Worm (Caenorhabditis elegans) whole organism, L1 larva: Measurements from ENCODE around the gene adh-5.

ENCODE experiments used
- C16A3.4 ChIP-seq: fragments of 150-350 bp; optimal IDR thresholded peaks from 2 replicates; lab custom pipeline; 2014; ENCODE audit warnings: missing biosample characterization, missing genetic modification characterization
- blmp-1 ChIP-seq: fragments of 150-350 bp; optimal IDR thresholded peaks from 2 replicates; lab custom pipeline; 2014; ENCODE audit warnings: missing biosample characterization, missing genetic modification characterization
- ceh-82 ChIP-seq, 3 experiments: fragments of 150-350 bp in 1 of 3; sonication (generic microtip) in 2 of 3; optimal IDR thresholded peaks; 2 replicates each; lab custom pipeline; 2014 to 2017; ENCODE audit warnings: missing biosample characterization in 3 of 3, missing genetic modification characterization in 3 of 3
- dpl-1 ChIP-seq, 3 experiments: fragments of 150-350 bp in 2 of 3; sonication (generic microtip) in 1 of 3; optimal IDR thresholded peaks; 2 replicates each; lab custom pipeline; 2014 to 2017; ENCODE audit warnings: missing biosample characterization in 3 of 3, missing genetic modification characterization in 3 of 3, missing genetic modification reagents in 3 of 3
- dsc-1 ChIP-seq: sonication (generic microtip); optimal IDR thresholded peaks from 2 replicates; lab custom pipeline; 2016; ENCODE audit warnings: mild to moderate bottlenecking, missing genetic modification characterization, missing compliant biosample characterization
- efl-1 ChIP-seq, 4 experiments: fragments of 150-350 bp; optimal IDR thresholded peaks in 3 of 4; peaks in 1 of 4; 1 replicate in 1 of 4; 2 replicates in 3 of 4; lab custom pipeline; 2014; ENCODE audit warnings: missing biosample characterization in 2 of 4, missing genetic modification characterization in 2 of 4, missing genetic modification reagents in 2 of 4
- elt-3 ChIP-seq, 6 experiments: fragments of 150-350 bp in 1 of 6; sonication (generic microtip); optimal IDR thresholded peaks; 2 replicates each; lab custom pipeline; 2017 to 2018; ENCODE audit warnings: missing biosample characterization in 6 of 6, missing genetic modification characterization in 6 of 6, inconsistent platforms in 1 of 6
- ets-5 ChIP-seq: fragments of 200-800 bp; sonication (Bioruptor generic); IDR thresholded peaks from 2 replicates; pipeline ENCODE4 v1.3.6; 2022; ENCODE audit warnings: missing genetic modification characterization, missing compliant biosample characterization
- fos-1 ChIP-seq: fragments of 150-350 bp; optimal IDR thresholded peaks from 2 replicates; lab custom pipeline; 2014; ENCODE audit warnings: missing biosample characterization, missing genetic modification characterization
- hlh-17 ChIP-seq: fragments of 200-800 bp; sonication (Bioruptor generic); optimal IDR thresholded peaks from 2 replicates; lab custom pipeline; 2018; ENCODE audit warnings: missing genetic modification characterization, mild to moderate bottlenecking, missing compliant biosample characterization, moderate library complexity, borderline replicate concordance
- irx-1 ChIP-seq: sonication (generic microtip); optimal IDR thresholded peaks from 2 replicates; lab custom pipeline; 2016; ENCODE audit warnings: missing genetic modification characterization, missing compliant biosample characterization
- lin-13 ChIP-seq: fragments of 150-350 bp; optimal IDR thresholded peaks from 2 replicates; lab custom pipeline; 2014; ENCODE audit warnings: missing biosample characterization, missing genetic modification reagents, missing genetic modification characterization
- lin-15B ChIP-seq: fragments of 150-350 bp; sonication (generic microtip); optimal IDR thresholded peaks from 3 replicates; lab custom pipeline; 2014; ENCODE audit warnings: missing biosample characterization, missing genetic modification characterization
- lin-35 ChIP-seq, 2 experiments: fragments of 150-350 bp; optimal IDR thresholded peaks; 2 replicates each; lab custom pipeline; 2014; ENCODE audit warnings: missing biosample characterization in 2 of 2, missing genetic modification characterization in 2 of 2, missing genetic modification reagents in 2 of 2
- lsy-2 ChIP-seq, 2 experiments: fragments of 150-350 bp; optimal IDR thresholded peaks; 2 replicates each; lab custom pipeline; 2014; ENCODE audit warnings: missing biosample characterization in 2 of 2, missing genetic modification characterization in 2 of 2
- nhr-20 ChIP-seq: sonication (generic microtip); optimal IDR thresholded peaks from 2 replicates; lab custom pipeline; 2016; ENCODE audit warnings: mild to moderate bottlenecking, missing genetic modification characterization, missing compliant biosample characterization
- nhr-47 ChIP-seq: sonication (generic microtip); optimal IDR thresholded peaks from 2 replicates; lab custom pipeline; 2016; ENCODE audit warnings: mild to moderate bottlenecking, missing genetic modification characterization, moderate library complexity, missing compliant biosample characterization
- nhr-71 ChIP-seq: sonication (generic microtip); optimal IDR thresholded peaks from 2 replicates; lab custom pipeline; 2016; ENCODE audit warnings: mild to moderate bottlenecking, missing genetic modification characterization, moderate library complexity, missing compliant biosample characterization
- nhr-77 ChIP-seq: fragments of 150-350 bp; optimal IDR thresholded peaks from 2 replicates; lab custom pipeline; 2014; ENCODE audit warnings: missing biosample characterization, missing genetic modification characterization
- nhr-85 ChIP-seq: sonication (generic microtip); peaks from one replicate; lab custom pipeline; 2016; ENCODE audit warnings: missing genetic modification characterization, inconsistent platforms, missing compliant biosample characterization
- nhr-90 ChIP-seq: sonication (generic microtip); optimal IDR thresholded peaks from 2 replicates; lab custom pipeline; 2016; ENCODE audit warnings: mild to moderate bottlenecking, missing genetic modification characterization, missing compliant biosample characterization; ENCODE audit not compliant: poor library complexity
- pqm-1 ChIP-seq: sonication (generic microtip); optimal IDR thresholded peaks from 3 replicates; lab custom pipeline; 2017; ENCODE audit warnings: missing biosample characterization, missing genetic modification characterization
- skn-1 ChIP-seq: fragments of 150-350 bp; optimal IDR thresholded peaks from 2 replicates; lab custom pipeline; 2014; ENCODE audit warnings: missing biosample characterization, missing genetic modification characterization
- snu-23 ChIP-seq: sonication (generic microtip); optimal IDR thresholded peaks from 2 replicates; lab custom pipeline; 2016; ENCODE audit warnings: missing genetic modification characterization, missing compliant biosample characterization
- swsn-7 ChIP-seq: sonication (generic microtip); optimal IDR thresholded peaks from 2 replicates; lab custom pipeline; 2016; ENCODE audit warnings: missing genetic modification characterization, missing compliant biosample characterization
- tbx-2 ChIP-seq: sonication (generic microtip); optimal IDR thresholded peaks from 2 replicates; lab custom pipeline; 2016; ENCODE audit warnings: missing genetic modification characterization, missing compliant biosample characterization
- tlp-1 ChIP-seq: fragments of 150-350 bp; optimal IDR thresholded peaks from 2 replicates; lab custom pipeline; 2014; ENCODE audit warnings: missing biosample characterization, missing genetic modification characterization
- unc-62 ChIP-seq: fragments of 150-350 bp; optimal IDR thresholded peaks from 2 replicates; lab custom pipeline; 2014; ENCODE audit warnings: missing biosample characterization, missing genetic modification reagents, missing genetic modification characterization
- xbp-1 ChIP-seq: sonication (generic microtip); optimal IDR thresholded peaks from 2 replicates; lab custom pipeline; 2016; ENCODE audit warnings: missing genetic modification characterization, missing compliant biosample characterization
- ztf-11 ChIP-seq, 2 experiments: sonication (generic microtip); optimal IDR thresholded peaks; 2 replicates each; lab custom pipeline; 2016 to 2017; ENCODE audit warnings: missing genetic modification characterization in 2 of 2, missing biosample characterization in 1 of 2, missing compliant biosample characterization in 1 of 2
- ztf-4 ChIP-seq: fragments of 150-350 bp; optimal IDR thresholded peaks from 2 replicates; lab custom pipeline; 2014; ENCODE audit warnings: missing biosample characterization, missing genetic modification characterization

adh-5 gene

DNA sequence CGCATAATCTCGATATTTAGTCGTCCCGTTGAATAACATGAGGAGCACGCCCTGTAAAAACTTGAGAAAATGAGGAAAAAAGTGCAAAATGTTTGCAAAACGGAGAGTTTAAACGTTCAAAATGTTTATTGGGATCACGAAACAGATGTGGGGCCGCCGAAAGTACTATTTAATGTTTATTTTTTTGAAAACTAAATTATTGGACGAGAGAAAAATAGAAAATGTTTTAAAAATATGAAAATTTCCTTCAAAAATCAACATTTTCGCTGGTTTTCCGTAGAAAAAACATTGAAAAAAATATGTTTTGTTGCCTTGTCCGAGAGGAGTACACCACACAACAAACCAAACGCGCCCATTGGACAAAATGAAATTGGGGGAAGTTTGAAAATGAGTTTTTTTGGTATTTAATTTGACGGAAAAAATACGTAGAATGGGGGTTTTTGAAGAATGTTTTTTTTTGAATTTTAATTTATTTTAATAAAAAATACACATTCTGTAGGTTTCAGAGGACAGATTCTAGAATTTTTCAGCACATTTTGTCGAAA is 53.2 kb downstream of the adh-5 start, which contains the start of gene sqv-6:
Gene sqv-6, minus strand, starts transcription at position 51 of the 545 bp plus-strand sequence.
- TF ChIP-seq pqm-1 (no peak), xbp-1 (peak; percentile 35), snu-23 (GFP tag; lab: Kevin White, UChicago) (peak; percentile 62), tbx-2 (peak; percentile 52), nhr-85 (tag; lab: Kevin White, UChicago) (no peak), skn-1 (tag; lab: Kevin White, UChicago) (peak; percentile 40), lin-15B (tag; lab: Kevin White, UChicago) (peak; percentile 33), lin-35 (GFP tag; optimal IDR thresholded peaks at IDR 0.05; lab: Kevin White, UChicago) (peak; percentile 89 to 97), ets-5 (no peak), nhr-90 (no peak), ztf-11 (tag; optimal IDR thresholded peaks at IDR 0.05; lab: Kevin White, UChicago) (no peak), ceh-82 (tag; optimal IDR thresholded peaks at IDR 0.05; lab: Kevin White, UChicago) (peak in 1 of 3 experiments; percentile 12), nhr-71 (tag; lab: Kevin White, UChicago) (no peak), nhr-20 (tag; lab: Kevin White, UChicago) (peak; percentile 28), lin-13 (GFP tag; lab: Kevin White, UChicago) (peak; percentile 15), hlh-17 (GFP tag; lab: Kevin White, UChicago) (no peak), elt-3 (tag; optimal IDR thresholded peaks at IDR 0.05; lab: Kevin White, UChicago) (peak in 1 of 6 experiments; percentile 62), fos-1 (tag; lab: Kevin White, UChicago) (peak; percentile 7), efl-1 (optimal IDR thresholded peaks at IDR 0.05; lab: Kevin White, UChicago) (peak; percentile 27 to 91), efl-1 (GFP tag; optimal IDR thresholded peaks at IDR 0.05 in 1 of 2; lab: Kevin White, UChicago) (peak; percentile 89 to 98), nhr-47 (no peak), swsn-7 (tag; lab: Kevin White, UChicago) (peak; percentile 35), nhr-77 (tag; lab: Kevin White, UChicago) (no peak), blmp-1 (tag; lab: Kevin White, UChicago) (peak; percentile 50), ztf-4 (no peak), lsy-2 (tag; optimal IDR thresholded peaks at IDR 0.05; lab: Kevin White, UChicago) (peak; percentile 35 to 83), dpl-1 (GFP tag; optimal IDR thresholded peaks at IDR 0.05; lab: Kevin White, UChicago) (peak; percentile 74 to 91 (median 85)), dsc-1 (peak; percentile 18), irx-1 (tag; lab: Kevin White, UChicago) (no peak), C16A3.4 (peak; percentile 67), unc-62 (GFP tag; lab: Kevin White, UChicago) (no peak), tlp-1 (tag; lab: Kevin White, UChicago) (no peak)
